Worm (Caenorhabditis elegans) whole organism, L3 larva: ENCODE results near the gene sax-3.

ENCODE experiments used
- ama-1 ChIP-seq: fragments of 150-350 bp; optimal IDR thresholded peaks from 2 replicates; lab custom pipeline; 2018
- nfya-1 ChIP-seq: sonication (generic microtip); optimal IDR thresholded peaks from 2 replicates; lab custom pipeline; 2017; ENCODE audit warnings: missing genetic modification characterization, mild to moderate bottlenecking, missing compliant biosample characterization, antibody characterized with exemption, moderate library complexity; ENCODE audit not compliant: insufficient read depth
- nhr-11 ChIP-seq: fragments of 150-350 bp; optimal IDR thresholded peaks from 2 replicates; lab custom pipeline; 2014; ENCODE audit warnings: missing biosample characterization, missing genetic modification characterization
- nhr-25 ChIP-seq: sonication (generic microtip); optimal IDR thresholded peaks from 2 replicates; lab custom pipeline; 2017; ENCODE audit warnings: missing biosample characterization, missing genetic modification characterization
- nhr-43 ChIP-seq: sonication (generic microtip); optimal IDR thresholded peaks from 2 replicates; lab custom pipeline; 2016; ENCODE audit warnings: mild to moderate bottlenecking, missing genetic modification characterization, missing compliant biosample characterization; ENCODE audit not compliant: poor library complexity, severe bottlenecking
- pqm-1 ChIP-seq: fragments of 150-350 bp; optimal IDR thresholded peaks from 2 replicates; lab custom pipeline; 2017; ENCODE audit warnings: missing biosample characterization, missing genetic modification characterization, inconsistent platforms
- skn-1 ChIP-seq: fragments of 150-350 bp; optimal IDR thresholded peaks from 2 replicates; lab custom pipeline; 2014; ENCODE audit warnings: missing biosample characterization, missing genetic modification characterization
- unc-62 ChIP-seq: fragments of 150-350 bp; sonication (generic microtip); optimal IDR thresholded peaks from 4 replicates; lab custom pipeline; 2014; ENCODE audit warnings: missing biosample characterization, missing genetic modification reagents, missing genetic modification characterization
- ztf-11 ChIP-seq: fragments of 150-350 bp; optimal IDR thresholded peaks from 2 replicates; lab custom pipeline; 2014; ENCODE audit warnings: missing biosample characterization, missing genetic modification characterization

ce11 chrX:3513715-3514114 lies 48.0 kb upstream of the sax-3 start:
- TF ChIP-seq ztf-11 (tag; lab: Kevin White, UChicago) (no peak), ama-1 (lab: Kevin White, UChicago) (no peak), skn-1 (no peak), pqm-1 (tag; lab: Kevin White, UChicago) (no peak), nhr-43 (tag; lab: Kevin White, UChicago) (no peak), nhr-11 (tag; lab: Kevin White, UChicago) (no peak), unc-62 (GFP tag; lab: Kevin White, UChicago) (no peak), nfya-1 (tag; lab: Kevin White, UChicago) (no peak), nhr-25 (tag; lab: Kevin White, UChicago) (no peak)
